Fruit fly (Drosophila melanogaster): ENCODE results near the gene mRpL23.

Gene mRpL23

dm6 chr3L:2371882-2372281, 1.6 kb downstream of the mRpL23 start, which contains the start of the genes CG1317 and CG8993 (continued):
- 0 out of 2 replicates have a peak, but pooled peaks have one; percentile 45 for TF ChIP-seq CG8765 (GFP tag; IDR thresholded peaks at IDR 0.05)
- TF ChIP-seq CG12942 (GFP tag; optimal IDR thresholded peaks at IDR 0.05) = peak; percentile 55
- TF ChIP-seq row (GFP tag; IDR thresholded peaks at IDR 0.05) = peak; percentile 94

- TF ChIP-seq peb (GFP tag; IDR thresholded peaks at IDR 0.05) = no peak
- no peak for TF ChIP-seq Adf1 (GFP tag; IDR thresholded peaks at IDR 0.05)
- no peak for TF ChIP-seq CG15269 (tag; optimal IDR thresholded peaks at IDR 0.05)
- no peak for TF ChIP-seq ems (GFP tag; optimal IDR thresholded peaks at IDR 0.05)
- TF ChIP-seq hb (GFP tag; IDR thresholded peaks at IDR 0.05; ENCODE audit: partially characterized antibody) = no peak
- TF ChIP-seq ci (GFP tag; IDR thresholded peaks at IDR 0.05) = no peak
Observed at dm6 chr3L:2360257-2360656, 13.2 kb downstream of the mRpL23 start, which contains the start of gene CG13801. CG13801 (plus strand) TSS chr3L:2360557.

- TF ChIP-seq CG18599 (GFP tag; optimal IDR thresholded peaks at IDR 0.05) (peak; percentile 67), CG7357 (GFP tag; IDR thresholded peaks at IDR 0.05) (0 out of 3 replicates have a peak, but pooled peaks have one; percentile 28), dysf (GFP tag; IDR thresholded peaks at IDR 0.05) (peak; percentile 20; the same call in 1 of the 3 replicates), Nf-YA (GFP tag; IDR thresholded peaks at IDR 0.05) (no peak), CG9932 (GFP tag; IDR thresholded peaks at IDR 0.05) (0 out of 2 replicates have a peak, but pooled peaks have one; percentile 19), CG11504 (tag; optimal IDR thresholded peaks at IDR 0.05) (peak; percentile 8), Rfx (GFP tag; IDR thresholded peaks at IDR 0.05) (peak; percentile 32; the same call in 1 of the 2 replicates), CG8478 (optimal IDR thresholded peaks at IDR 0.05) (no peak), CG2120 (GFP tag; optimal IDR thresholded peaks at IDR 0.05) (peak; percentile 23), Fer1 (GFP tag; optimal IDR thresholded peaks at IDR 0.05) (peak; percentile 1), lab (GFP tag; optimal IDR thresholded peaks at IDR 0.05) (peak; percentile 58), TFAM (GFP tag; optimal IDR thresholded peaks at IDR 0.05) (no peak), CG17612 (GFP tag; IDR thresholded peaks at IDR 0.05) (no peak), Hmr (GFP tag; optimal IDR thresholded peaks at IDR 0.05) (peak; percentile 0), ssp (GFP tag; IDR thresholded peaks at IDR 0.05) (0 out of 2 replicates have a peak, but pooled peaks have one; percentile 12), CG32532 (GFP tag; IDR thresholded peaks at IDR 0.05) (peak; percentile 47), vvl (GFP tag; IDR thresholded peaks at IDR 0.05) (peak; percentile 18; the same call in 1 of the 2 replicates), Ptx1 (GFP tag; IDR thresholded peaks at IDR 0.05) (0 out of 2 replicates have a peak, but pooled peaks have one; percentile 9), Med (GFP tag) (no peak)
Observed at dm6 chr3L:2332228-2332627, 41.3 kb downstream of the mRpL23 start.

- TF ChIP-seq gt (GFP tag; IDR thresholded peaks at IDR 0.05) (no peak), twi (tag; optimal IDR thresholded peaks at IDR 0.05) (no peak), CG10366 (GFP tag; IDR thresholded peaks at IDR 0.05) (no peak), Oaz (GFP tag; IDR thresholded peaks at IDR 0.05) (no peak), CG4328 (GFP tag; optimal IDR thresholded peaks at IDR 0.05) (no peak), CG3281 (GFP tag; optimal IDR thresholded peaks at IDR 0.05) (no peak), Max (GFP tag; optimal IDR thresholded peaks at IDR 0.05) (no peak), tio (GFP tag; optimal IDR thresholded peaks at IDR 0.05) (no peak), ato (GFP tag; IDR thresholded peaks at IDR 0.05; ENCODE audit: partially characterized antibody) (no peak), CG31365 (tag; optimal IDR thresholded peaks at IDR 0.05) (no peak), org-1 (GFP tag; optimal IDR thresholded peaks at IDR 0.05) (no peak), ranshi (GFP tag; IDR thresholded peaks at IDR 0.05) (no peak)
Observed at dm6 chr3L:2328804-2329203, 44.7 kb downstream of the mRpL23 start.

Measured in whole organism, embryonic.